Fruit fly (Drosophila melanogaster) whole organism, embryonic: ENCODE data around the gene Nulp1.

Source experiments
- ATbp ChIP-seq: fragments of 200-800 bp; sonication (Bioruptor generic); optimal IDR thresholded peaks from 2 replicates; lab custom pipeline; 2017; ENCODE audit warnings: missing biosample characterization, mild to moderate bottlenecking, missing genetic modification characterization, missing genetic modification reagents
- Awh ChIP-seq: fragments of 200-800 bp; sonication (Bioruptor generic); IDR thresholded peaks from 2 replicates; pipeline ENCODE4, ENCODE4 v1.3.6; 2022; ENCODE audit warnings: missing biosample characterization, missing genetic modification characterization
- B-H1 ChIP-seq: fragments of 200-800 bp; sonication (Bioruptor generic); IDR thresholded peaks from 3 replicates; pipeline ENCODE4 v1.3.6; 2022; ENCODE audit warnings: missing biosample characterization, missing genetic modification characterization
- Blimp-1 ChIP-seq: fragments of 200-800 bp; sonication (Bioruptor generic); optimal IDR thresholded peaks from 3 replicates; lab custom pipeline; 2018; ENCODE audit warnings: missing biosample characterization, missing genetic modification characterization, mild to moderate bottlenecking, moderate library complexity, missing genetic modification reagents
- CG10209 ChIP-seq: fragments of 200-800 bp; sonication (Bioruptor generic); optimal IDR thresholded peaks from 3 replicates; lab custom pipeline; 2017; ENCODE audit warnings: missing biosample characterization, mild to moderate bottlenecking, missing genetic modification characterization, missing genetic modification reagents
- CG13296 ChIP-seq: fragments of 200-800 bp; sonication (Bioruptor generic); optimal IDR thresholded peaks from 3 replicates; lab custom pipeline; 2018; ENCODE audit warnings: missing biosample characterization, mild to moderate bottlenecking, missing genetic modification characterization
- CG13624 ChIP-seq: fragments of 200-800 bp; sonication (Bioruptor generic); optimal IDR thresholded peaks from 2 replicates; lab custom pipeline; 2016; ENCODE audit warnings: missing biosample characterization, missing genetic modification characterization
- CG14965 ChIP-seq: fragments of 200-800 bp; sonication (Bioruptor generic); optimal IDR thresholded peaks from 2 replicates; lab custom pipeline; 2016; ENCODE audit warnings: missing biosample characterization, missing genetic modification characterization, borderline replicate concordance
- CG16815 ChIP-seq: fragments of 200-800 bp; sonication (Bioruptor generic); optimal IDR thresholded peaks from 3 replicates; lab custom pipeline; 2017; ENCODE audit warnings: missing biosample characterization, mild to moderate bottlenecking, missing genetic modification characterization
- CG17385 ChIP-seq: fragments of 200-800 bp; sonication (Bioruptor generic); optimal IDR thresholded peaks from 3 replicates; lab custom pipeline; 2018; ENCODE audit warnings: missing biosample characterization, mild to moderate bottlenecking, missing genetic modification characterization
- CG18619 ChIP-seq: fragments of 200-800 bp; sonication (Bioruptor generic); optimal IDR thresholded peaks from 3 replicates; lab custom pipeline; 2017; ENCODE audit warnings: missing biosample characterization, mild to moderate bottlenecking, missing genetic modification characterization
- CG2678 ChIP-seq: fragments of 200-800 bp; sonication (Bioruptor generic); optimal IDR thresholded peaks from 3 replicates; lab custom pipeline; 2019; ENCODE audit warnings: missing biosample characterization, mild to moderate bottlenecking, missing genetic modification characterization, moderate library complexity
- CG2889 ChIP-seq: fragments of 200-800 bp; sonication (Bioruptor generic); IDR thresholded peaks from 3 replicates; pipeline ENCODE4 v1.3.6; 2022; ENCODE audit warnings: missing biosample characterization, missing genetic modification characterization
- CG4424 ChIP-seq: fragments of 200-800 bp; sonication (Bioruptor generic); optimal IDR thresholded peaks from 3 replicates; lab custom pipeline; 2016; ENCODE audit warnings: missing biosample characterization, missing genetic modification characterization
- CG4854 ChIP-seq: fragments of 200-800 bp; sonication (Bioruptor generic); optimal IDR thresholded peaks from 2 replicates; lab custom pipeline; 2016; ENCODE audit warnings: missing biosample characterization, missing genetic modification characterization, inconsistent platforms
- CG6654 ChIP-seq: fragments of 200-800 bp; sonication (Bioruptor generic); optimal IDR thresholded peaks from 2 replicates; lab custom pipeline; 2017; ENCODE audit warnings: missing biosample characterization, mild to moderate bottlenecking, missing genetic modification characterization
- CG6689 ChIP-seq: fragments of 200-800 bp; sonication (Bioruptor generic); IDR thresholded peaks from 2 replicates; pipeline ENCODE4 v1.3.6; 2022; ENCODE audit warnings: missing biosample characterization, missing genetic modification characterization
- CoRest ChIP-seq: fragments of 200-800 bp; sonication (Bioruptor generic); optimal IDR thresholded peaks from 3 replicates; lab custom pipeline; 2018; ENCODE audit warnings: missing biosample characterization, mild to moderate bottlenecking, missing genetic modification characterization, moderate library complexity
- CrebB ChIP-seq: fragments of 200-800 bp; sonication (Bioruptor generic); optimal IDR thresholded peaks from 3 replicates; lab custom pipeline; 2018; ENCODE audit warnings: missing biosample characterization, mild to moderate bottlenecking, missing genetic modification characterization
- Doc3 ChIP-seq: fragments of 200-800 bp; sonication (Bioruptor generic); IDR thresholded peaks from 3 replicates; pipeline ENCODE4 v1.3.6; 2022; ENCODE audit warnings: missing biosample characterization, missing genetic modification characterization; ENCODE audit not compliant: partially characterized antibody
- Hmx ChIP-seq: fragments of 200-800 bp; sonication (Bioruptor generic); optimal IDR thresholded peaks from 2 replicates; lab custom pipeline; 2016; ENCODE audit warnings: missing biosample characterization, missing genetic modification characterization
- Hr3 ChIP-seq: fragments of 200-800 bp; sonication (Bioruptor generic); optimal IDR thresholded peaks from 3 replicates; lab custom pipeline; 2016; ENCODE audit warnings: missing biosample characterization, missing genetic modification characterization
- Hr39 ChIP-seq: fragments of >200 bp; optimal IDR thresholded peaks from 2 replicates; lab custom pipeline; 2017
- MTF-1 ChIP-seq: fragments of 200-800 bp; sonication (Bioruptor generic); optimal IDR thresholded peaks from 2 replicates; lab custom pipeline; 2018; ENCODE audit warnings: missing biosample characterization, mild to moderate bottlenecking, missing genetic modification characterization, borderline replicate concordance
- NfI ChIP-seq: fragments of 200-800 bp; sonication (Bioruptor generic); optimal IDR thresholded peaks from 3 replicates; lab custom pipeline; 2018; ENCODE audit warnings: missing biosample characterization, mild to moderate bottlenecking, missing genetic modification characterization, moderate library complexity
- Sry-β ChIP-seq: fragments of 200-800 bp; sonication (Bioruptor generic); optimal IDR thresholded peaks from 2 replicates; lab custom pipeline; 2018; ENCODE audit warnings: missing biosample characterization, mild to moderate bottlenecking, missing genetic modification characterization, moderate library complexity
- Vsx1 ChIP-seq: fragments of 200-800 bp; sonication (Bioruptor generic); optimal IDR thresholded peaks from 2 replicates; lab custom pipeline; 2017; ENCODE audit warnings: missing biosample characterization, mild to moderate bottlenecking, missing genetic modification characterization, missing genetic modification reagents
- Xrp1 ChIP-seq: fragments of 200-800 bp; sonication (Bioruptor generic); IDR thresholded peaks from 2 replicates; pipeline ENCODE4 v1.3.6; 2022; ENCODE audit warnings: missing biosample characterization, missing genetic modification characterization
- ap ChIP-seq: fragments of 200-800 bp; sonication (Bioruptor generic); IDR thresholded peaks from 2 replicates; pipeline ENCODE4 v1.3.6; 2022; ENCODE audit warnings: missing biosample characterization, missing genetic modification characterization
- bab2 ChIP-seq: fragments of 200-800 bp; sonication (Bioruptor generic); optimal IDR thresholded peaks from 2 replicates; lab custom pipeline; 2016; ENCODE audit warnings: missing biosample characterization, missing genetic modification characterization
- bsh ChIP-seq, 2 experiments: fragments of 200-800 bp; sonication (Bioruptor generic); optimal IDR thresholded peaks; 2 replicates each; lab custom pipeline; 2017 to 2018; ENCODE audit warnings: mild to moderate bottlenecking in 2 of 2, missing biosample characterization in 2 of 2, missing genetic modification characterization in 2 of 2, moderate library complexity in 1 of 2
- caup ChIP-seq: fragments of 200-800 bp; sonication (Bioruptor generic); optimal IDR thresholded peaks from 3 replicates; lab custom pipeline; 2017; ENCODE audit warnings: missing biosample characterization, mild to moderate bottlenecking, missing genetic modification characterization, moderate library complexity; ENCODE audit not compliant: severe bottlenecking
- dm ChIP-seq: fragments of 200-800 bp; sonication (Bioruptor generic); optimal IDR thresholded peaks from 3 replicates; lab custom pipeline; 2016; ENCODE audit warnings: missing biosample characterization, missing genetic modification characterization
- dmrt99B ChIP-seq: fragments of 200-800 bp; sonication (Bioruptor generic); optimal IDR thresholded peaks from 2 replicates; lab custom pipeline; 2018; ENCODE audit warnings: missing biosample characterization, mild to moderate bottlenecking, missing genetic modification characterization, moderate library complexity
- esg ChIP-seq: fragments of 200-800 bp; sonication (Bioruptor generic); conservative IDR thresholded peaks from 2 replicates; pipeline ENCODE4 v1.3.6; 2022; ENCODE audit warnings: missing biosample characterization, missing genetic modification characterization
- fd96Cb ChIP-seq: fragments of 200-800 bp; sonication (Bioruptor generic); optimal IDR thresholded peaks from 2 replicates; lab custom pipeline; 2018; ENCODE audit warnings: missing biosample characterization, mild to moderate bottlenecking, missing genetic modification characterization, moderate library complexity
- ftz-f1 ChIP-seq: fragments of 200-800 bp; sonication (Bioruptor generic); optimal IDR thresholded peaks from 2 replicates; lab custom pipeline; 2016; ENCODE audit warnings: missing biosample characterization, missing genetic modification characterization
- kay ChIP-seq: fragments of 200-800 bp; sonication (Bioruptor generic); optimal IDR thresholded peaks from 2 replicates; lab custom pipeline; 2016; ENCODE audit warnings: missing biosample characterization, missing genetic modification characterization
- lmd ChIP-seq: fragments of 200-800 bp; sonication (Bioruptor generic); IDR thresholded peaks from 2 replicates; pipeline ENCODE4 v1.3.6; 2022; ENCODE audit warnings: missing biosample characterization, missing genetic modification characterization
- lola ChIP-seq, 3 experiments: fragments of >200 bp in 2 of 3; fragments of 200-800 bp in 1 of 3; sonication (Bioruptor generic) in 1 of 3; optimal IDR thresholded peaks; 2 replicates each; lab custom pipeline; 2017 to 2019; ENCODE audit warnings: missing biosample characterization in 3 of 3, missing genetic modification characterization in 3 of 3, mild to moderate bottlenecking in 1 of 3, moderate library complexity in 1 of 3
- nerfin-2 ChIP-seq: fragments of 200-800 bp; sonication (Bioruptor generic); IDR thresholded peaks from 2 replicates; pipeline ENCODE4 v1.3.6; 2022; ENCODE audit warnings: missing biosample characterization, missing genetic modification characterization; ENCODE audit not compliant: partially characterized antibody
- pb ChIP-seq: fragments of 200-800 bp; sonication (Bioruptor generic); optimal IDR thresholded peaks from 3 replicates; lab custom pipeline; 2016; ENCODE audit warnings: missing biosample characterization, missing genetic modification characterization
- pho ChIP-seq: fragments of 200-800 bp; sonication (Bioruptor generic); optimal IDR thresholded peaks from 2 replicates; lab custom pipeline; 2016; ENCODE audit warnings: missing biosample characterization, missing genetic modification characterization
- ro ChIP-seq: fragments of 200-800 bp; sonication (Bioruptor generic); IDR thresholded peaks from 2 replicates; pipeline ENCODE4 v1.3.6; 2022; ENCODE audit warnings: missing biosample characterization, missing genetic modification characterization
- row ChIP-seq: fragments of 200-800 bp; sonication (Bioruptor generic); IDR thresholded peaks from 3 replicates; pipeline ENCODE4 v1.3.6; 2022; ENCODE audit warnings: missing biosample characterization, missing genetic modification characterization
- sc ChIP-seq, 3 experiments: fragments of >200 bp in 2 of 3; fragments of 200-800 bp in 1 of 3; sonication (Bioruptor generic) in 1 of 3; optimal IDR thresholded peaks; 2 replicates in 2 of 3; 3 replicates in 1 of 3; lab custom pipeline; 2017; ENCODE audit warnings: mild to moderate bottlenecking in 1 of 3, missing biosample characterization in 1 of 3, missing genetic modification characterization in 1 of 3, missing genetic modification reagents in 1 of 3
- vvl ChIP-seq: fragments of 200-800 bp; sonication (Bioruptor generic); IDR thresholded peaks from 2 replicates; pipeline ENCODE4 v1.3.6; 2022; ENCODE audit warnings: missing biosample characterization, missing genetic modification characterization

The Nulp1 gene

dm6 chr3L:8063214-8064156 is 46.7 kb upstream of the Nulp1 start, which contains the start of gene Sarm (continued):
- TF ChIP-seq Hr3 (GFP tag; lab: Kevin White, UChicago) (peak; percentile 43), CG18619 (GFP tag; lab: Kevin White, UChicago) (peak; percentile 43), CG2678 (peak; percentile 63), CrebB (tag; lab: Kevin White, UChicago) (no peak), CG14965 (GFP tag; lab: Kevin White, UChicago) (no peak), bab2 (GFP tag; lab: Kevin White, UChicago) (no peak), dmrt99B (tag; lab: Kevin White, UChicago) (peak; percentile 60), B-H1 (GFP tag; lab: Robert Waterston, UW) (no peak; the same call in 2 of the 3 replicates), pb (GFP tag; lab: Kevin White, UChicago) (no peak), fd96Cb (tag; lab: Kevin White, UChicago) (peak; percentile 36), Hmx (GFP tag; lab: Kevin White, UChicago) (no peak), CoRest (peak; percentile 75), lmd (GFP tag; lab: Robert Waterston, UW) (peak; percentile 27; the same call in 1 of the 2 replicates), CG17385 (GFP tag; lab: Kevin White, UChicago) (peak; percentile 51), ATbp (GFP tag; lab: Kevin White, UChicago) (peak; percentile 41), esg (GFP tag; lab: Robert Waterston, UW) (no peak), ftz-f1 (peak; percentile 61), lola (GFP tag; optimal IDR thresholded peaks at IDR 0.05; lab: Kevin White, UChicago) (peak in 1 of 3 experiments; percentile 43), CG6689 (GFP tag; lab: Robert Waterston, UW) (0 out of 2 replicates have a peak, but pooled peaks have one; percentile 21), CG4424 (GFP tag; lab: Kevin White, UChicago) (peak; percentile 23), Awh (no peak), pho (GFP tag; lab: Kevin White, UChicago) (no peak), CG13296 (peak; percentile 57), caup (GFP tag; lab: Kevin White, UChicago) (no peak), CG2889 (GFP tag; lab: Robert Waterston, UW) (no peak), Sry-β (GFP tag; lab: Kevin White, UChicago) (peak; percentile 93), CG16815 (peak; percentile 16), bsh (GFP tag; optimal IDR thresholded peaks at IDR 0.05; lab: Kevin White, UChicago) (peak; percentile 20 to 28), MTF-1 (GFP tag; lab: Kevin White, UChicago) (no peak), Vsx1 (peak; percentile 15), ro (GFP tag; lab: Robert Waterston, UW) (no peak), CG4854 (no peak), NfI (GFP tag; lab: Kevin White, UChicago) (peak; percentile 50), Hr39 (lab: Kevin White, UChicago) (no peak), dm (GFP tag; lab: Kevin White, UChicago) (peak; percentile 19), vvl (peak; percentile 24; the same call in 1 of the 2 replicates), row (GFP tag; lab: Robert Waterston, UW) (peak; percentile 82), sc (optimal IDR thresholded peaks at IDR 0.05; lab: Kevin White, UChicago) (no peak), sc (GFP tag; optimal IDR thresholded peaks at IDR 0.05; lab: Kevin White, UChicago) (peak; percentile 27), nerfin-2 (GFP tag; lab: Robert Waterston, UW) (no peak), CG10209 (peak; percentile 3), CG6654 (GFP tag; lab: Kevin White, UChicago) (no peak), CG13624 (GFP tag; lab: Kevin White, UChicago) (no peak), Doc3 (GFP tag; lab: Robert Waterston, UW) (no peak), Xrp1 (GFP tag; lab: Robert Waterston, UW) (peak; percentile 37; the same call in 1 of the 2 replicates), Blimp-1 (peak; percentile 18), ap (GFP tag; lab: Robert Waterston, UW) (no peak), kay (no peak)
